Worm (Caenorhabditis elegans) whole organism, L2 larva: ENCODE measurements around the gene str-10.

Experiments
- F13H6.1 ChIP-seq: sonication (generic microtip); optimal IDR thresholded peaks from 2 replicates; lab custom pipeline; 2016; ENCODE audit warnings: missing genetic modification characterization, missing compliant biosample characterization
- R02D3.7 ChIP-seq: fragments of 150-350 bp; optimal IDR thresholded peaks from 2 replicates; lab custom pipeline; 2014; ENCODE audit warnings: missing biosample characterization, missing genetic modification characterization
- Y55F3AM.14 ChIP-seq: fragments of 200-800 bp; sonication (Bioruptor generic); optimal IDR thresholded peaks from 2 replicates; lab custom pipeline; 2018; ENCODE audit warnings: mild to moderate bottlenecking, missing genetic modification characterization, missing compliant biosample characterization
- aly-2 ChIP-seq: fragments of 150-350 bp; optimal IDR thresholded peaks from 2 replicates; lab custom pipeline; 2014; ENCODE audit warnings: missing biosample characterization, missing genetic modification characterization
- ama-1 ChIP-seq: fragments of 150-350 bp; optimal IDR thresholded peaks from 2 replicates; lab custom pipeline; 2018; ENCODE audit warnings: inconsistent platforms
- crh-2 ChIP-seq: sonication (generic microtip); optimal IDR thresholded peaks from 2 replicates; lab custom pipeline; 2017; ENCODE audit warnings: missing biosample characterization, missing genetic modification characterization
- elt-1 ChIP-seq: fragments of 150-350 bp; optimal IDR thresholded peaks from 2 replicates; lab custom pipeline; 2014; ENCODE audit warnings: missing biosample characterization, missing genetic modification characterization
- elt-3 ChIP-seq: sonication (generic microtip); optimal IDR thresholded peaks from 2 replicates; lab custom pipeline; 2017; ENCODE audit warnings: missing biosample characterization, missing genetic modification characterization
- fos-1 ChIP-seq: fragments of 150-350 bp; optimal IDR thresholded peaks from 2 replicates; lab custom pipeline; 2014; ENCODE audit warnings: missing biosample characterization, missing genetic modification characterization
- gmeb-1 ChIP-seq: fragments of 150-350 bp; optimal IDR thresholded peaks from 2 replicates; lab custom pipeline; 2014; ENCODE audit warnings: missing biosample characterization, missing genetic modification characterization
- lin-11 ChIP-seq: fragments of 150-350 bp; sonication (generic microtip); optimal IDR thresholded peaks from 2 replicates; lab custom pipeline; 2014; ENCODE audit warnings: missing biosample characterization, missing genetic modification characterization, inconsistent platforms, mixed read lengths
- lin-13 ChIP-seq: fragments of 150-350 bp; optimal IDR thresholded peaks from 2 replicates; lab custom pipeline; 2014; ENCODE audit warnings: missing biosample characterization, missing genetic modification reagents, missing genetic modification characterization
- lin-39 ChIP-seq: fragments of 150-350 bp; optimal IDR thresholded peaks from 2 replicates; lab custom pipeline; 2014; ENCODE audit warnings: missing biosample characterization, missing genetic modification reagents, missing genetic modification characterization
- lsy-2 ChIP-seq, 2 experiments: fragments of 150-350 bp in 1 of 2; sonication (generic microtip) in 1 of 2; optimal IDR thresholded peaks; 2 replicates each; lab custom pipeline; 2014 to 2017; ENCODE audit warnings: missing biosample characterization in 2 of 2, missing genetic modification characterization in 2 of 2
- mab-5 ChIP-seq: fragments of 150-350 bp; optimal IDR thresholded peaks from 2 replicates; lab custom pipeline; 2014; ENCODE audit warnings: missing biosample characterization, missing genetic modification characterization
- nhr-10 ChIP-seq: sonication (generic microtip); optimal IDR thresholded peaks from 2 replicates; lab custom pipeline; 2017; ENCODE audit warnings: missing biosample characterization, missing genetic modification characterization
- nhr-11 ChIP-seq: fragments of 150-350 bp; optimal IDR thresholded peaks from 2 replicates; lab custom pipeline; 2014; ENCODE audit warnings: missing biosample characterization, missing genetic modification characterization
- nhr-12 ChIP-seq: fragments of 150-350 bp; optimal IDR thresholded peaks from 2 replicates; lab custom pipeline; 2014; ENCODE audit warnings: missing biosample characterization, missing genetic modification characterization
- nhr-23 ChIP-seq: fragments of 150-350 bp; optimal IDR thresholded peaks from 2 replicates; lab custom pipeline; 2014; ENCODE audit warnings: missing biosample characterization, missing genetic modification reagents, missing genetic modification characterization
- nhr-237 ChIP-seq: fragments of 150-350 bp; optimal IDR thresholded peaks from 2 replicates; lab custom pipeline; 2014; ENCODE audit warnings: missing biosample characterization, missing genetic modification characterization
- nhr-25 ChIP-seq: fragments of 150-350 bp; sonication (generic microtip); optimal IDR thresholded peaks from 3 replicates; lab custom pipeline; 2014; ENCODE audit warnings: missing biosample characterization, missing genetic modification characterization
- skn-1 ChIP-seq: sonication (generic microtip); optimal IDR thresholded peaks from 2 replicates; lab custom pipeline; 2017; ENCODE audit warnings: missing biosample characterization, missing genetic modification characterization
- sma-9 ChIP-seq, 2 experiments: fragments of 150-350 bp in 1 of 2; sonication (generic microtip) in 1 of 2; optimal IDR thresholded peaks; 2 replicates each; lab custom pipeline; 2014 to 2016; ENCODE audit warnings: missing genetic modification characterization in 2 of 2, mild to moderate bottlenecking in 1 of 2, missing biosample characterization in 1 of 2, missing compliant biosample characterization in 1 of 2, missing genetic modification reagents in 1 of 2, moderate library complexity in 1 of 2
- snpc-4 ChIP-seq: fragments of 150-350 bp; optimal IDR thresholded peaks from 2 replicates; lab custom pipeline; 2014; ENCODE audit warnings: missing biosample characterization, missing genetic modification characterization
- unc-39 ChIP-seq: fragments of 150-350 bp; optimal IDR thresholded peaks from 2 replicates; lab custom pipeline; 2014; ENCODE audit warnings: missing biosample characterization, missing genetic modification characterization
- unc-55 ChIP-seq: fragments of 150-350 bp; sonication (generic microtip); optimal IDR thresholded peaks from 3 replicates; lab custom pipeline; 2014; ENCODE audit warnings: missing biosample characterization, missing genetic modification reagents, missing genetic modification characterization
- zag-1 ChIP-seq: fragments of 150-350 bp; optimal IDR thresholded peaks from 2 replicates; lab custom pipeline; 2014; ENCODE audit warnings: missing biosample characterization, missing genetic modification characterization
- ztf-1 ChIP-seq: fragments of 200-800 bp; sonication (Bioruptor generic); conservative IDR thresholded peaks from 2 replicates; pipeline ENCODE4 v1.3.6; 2022; ENCODE audit warnings: missing genetic modification characterization, missing compliant biosample characterization

Gene str-10

ce11 chrX:13048258-13048657 lies 34.2 kb upstream of the str-10 start, which contains the start of gene C53C7.3:
Gene C53C7.3, plus strand, starts transcription at chrX:13048558.
- TF ChIP-seq lsy-2 (tag; optimal IDR thresholded peaks at IDR 0.05; lab: Kevin White, UChicago) (no peak), nhr-11 (tag; lab: Kevin White, UChicago) (no peak), nhr-25 (tag; lab: Kevin White, UChicago) (no peak), elt-3 (tag; lab: Kevin White, UChicago) (no peak), R02D3.7 (tag; lab: Kevin White, UChicago) (no peak), unc-55 (no peak), gmeb-1 (tag; lab: Kevin White, UChicago) (no peak), lin-39 (tag; lab: Kevin White, UChicago) (no peak), elt-1 (tag; lab: Kevin White, UChicago) (no peak)

ce11 chrX:13051405-13051804 lies 31.0 kb upstream of the str-10 start, which contains the start of gene K03A11.1:
Gene K03A11.1, plus strand, starts transcription at chrX:13051705.
- TF ChIP-seq snpc-4 (tag; lab: Kevin White, UChicago), result no peak
- no peak for TF ChIP-seq nhr-23
- no peak for TF ChIP-seq Y55F3AM.14
- TF ChIP-seq unc-39 (tag; lab: Kevin White, UChicago), result no peak
- no peak for TF ChIP-seq nhr-12
- TF ChIP-seq sma-9 (GFP tag; optimal IDR thresholded peaks at IDR 0.05; lab: Kevin White, UChicago), result no peak
- no peak for TF ChIP-seq sma-9 (tag; optimal IDR thresholded peaks at IDR 0.05; lab: Kevin White, UChicago)
- TF ChIP-seq, all 48 proteins: peak for 0

ce11 chrX:13055560-13055959 lies 26.9 kb upstream of the str-10 start, which contains the start of gene K03A11.6:
Gene K03A11.6, plus strand, starts transcription at chrX:13055860.
- TF ChIP-seq nhr-237 (tag; lab: Kevin White, UChicago), result no peak
- no peak for TF ChIP-seq skn-1
- no peak for TF ChIP-seq lin-39 (tag; lab: Kevin White, UChicago)
- TF ChIP-seq ztf-1 (GFP tag; lab: Robert Waterston, UW), result no peak
- TF ChIP-seq nhr-12, result no peak
- no peak for TF ChIP-seq aly-2 (tag; lab: Kevin White, UChicago)
- TF ChIP-seq zag-1 (tag; lab: Kevin White, UChicago), result no peak
- TF ChIP-seq mab-5 (tag; lab: Kevin White, UChicago), result no peak
- no peak for TF ChIP-seq nhr-10 (tag; lab: Kevin White, UChicago)

- peak; percentile 49 for TF ChIP-seq crh-2
- peak; percentile 36 for TF ChIP-seq sma-9 (GFP tag; optimal IDR thresholded peaks at IDR 0.05; lab: Kevin White, UChicago)
- TF ChIP-seq sma-9 (tag; optimal IDR thresholded peaks at IDR 0.05; lab: Kevin White, UChicago), result no peak
- no peak for TF ChIP-seq nhr-12
- TF ChIP-seq unc-55, result no peak
- TF ChIP-seq skn-1, result peak; percentile 43
- TF ChIP-seq fos-1, result peak; percentile 91
- TF ChIP-seq lin-13 (GFP tag; lab: Kevin White, UChicago), result no peak
- TF ChIP-seq F13H6.1, result peak; percentile 13
Observed at ce11 chrX:13059984-13060383, 22.4 kb upstream of the str-10 start.

ce11 chrX:13061366-13061765 lies 21.1 kb upstream of the str-10 start:
- TF ChIP-seq zag-1 (tag; lab: Kevin White, UChicago) (peak; percentile 13), sma-9 (GFP tag; optimal IDR thresholded peaks at IDR 0.05; lab: Kevin White, UChicago) (peak; percentile 3), sma-9 (tag; optimal IDR thresholded peaks at IDR 0.05; lab: Kevin White, UChicago) (no peak), nhr-23 (no peak), nhr-10 (tag; lab: Kevin White, UChicago) (no peak)

ce11 chrX:13062934-13063585 lies 19.4 kb upstream of the str-10 start, which contains the start of gene K03A11.5:
Gene K03A11.5, plus strand, starts transcription at chrX:13063535.
- TF ChIP-seq fos-1 (peak; percentile 58), ama-1 (lab: Kevin White, UChicago) (no peak)

- TF ChIP-seq lsy-2 (tag; optimal IDR thresholded peaks at IDR 0.05; lab: Kevin White, UChicago) (no peak), ama-1 (lab: Kevin White, UChicago) (no peak), nhr-25 (tag; lab: Kevin White, UChicago) (no peak), lin-11 (tag; lab: Kevin White, UChicago) (no peak), nhr-10 (tag; lab: Kevin White, UChicago) (no peak), elt-1 (tag; lab: Kevin White, UChicago) (no peak), snpc-4 (tag; lab: Kevin White, UChicago) (no peak), nhr-237 (tag; lab: Kevin White, UChicago) (no peak)
Observed at ce11 chrX:13071120-13071519, 11.3 kb upstream of the str-10 start, which contains the start of gene cpx-2. Gene cpx-2, minus strand, starts transcription at chrX:13071220.
